Worm (Caenorhabditis elegans): ENCODE data around the gene lron-10.

Gene lron-10

ce11 chrIII:10621208-10621607, at the start of gene lron-10, which contains the start of gene hpr-9:
lron-10 (minus strand) TSS chrIII:10621369.
hpr-9 (plus strand) TSS chrIII:10621551.
- TF ChIP-seq Y53F4B.3 (GFP tag; IDR thresholded peaks at IDR 0.05), result no peak
- TF ChIP-seq rpc-1 (optimal IDR thresholded peaks at IDR 0.05), result no peak
- no peak for TF ChIP-seq rpc-1 (tag; optimal IDR thresholded peaks at IDR 0.05)
- no peak for TF ChIP-seq ceh-40 (GFP tag; IDR thresholded peaks at IDR 0.05)
- TF ChIP-seq zfh-2 (GFP tag; conservative IDR thresholded peaks at IDR 0.05), result peak; percentile 60
- no peak for TF ChIP-seq egl-44 (GFP tag; IDR thresholded peaks at IDR 0.05)
- TF ChIP-seq lag-1 (GFP tag; IDR thresholded peaks at IDR 0.05), result no peak
- peak; percentile 69 for TF ChIP-seq mel-28 (tag; optimal IDR thresholded peaks at IDR 0.05; ENCODE audit: borderline replicate concordance)
- no peak for TF ChIP-seq Y79H2A.3 (GFP tag; conservative IDR thresholded peaks at IDR 0.05)
- TF ChIP-seq C06A6.2 (GFP tag; conservative IDR thresholded peaks at IDR 0.05), result peak; percentile 46; the same call in 1 of the 2 replicates
- peak; percentile 80 for TF ChIP-seq athp-1 (tag; optimal IDR thresholded peaks at IDR 0.05)
- TF ChIP-seq xnd-1 (tag; optimal IDR thresholded peaks at IDR 0.05), result peak; percentile 25
- TF ChIP-seq rcor-1 (GFP tag; IDR thresholded peaks at IDR 0.05), result peak; percentile 76
- TF ChIP-seq Y95B8A.8 (GFP tag; IDR thresholded peaks at IDR 0.05), result peak; percentile 48; the same call in 1 of the 2 replicates
- TF ChIP-seq tlf-1 (GFP tag; optimal IDR thresholded peaks at IDR 0.05), result peak; percentile 50
- TF ChIP-seq hmg-1.2 (GFP tag; IDR thresholded peaks at IDR 0.05), result 0 out of 2 replicates have a peak, but pooled peaks have one; percentile 30
- TF ChIP-seq lin-54 (GFP tag; optimal IDR thresholded peaks at IDR 0.05), result peak; percentile 73
- TF ChIP-seq bed-2 (GFP tag; IDR thresholded peaks at IDR 0.05), result peak; percentile 82; the same call in 1 of the 2 replicates
- TF ChIP-seq let-526 (GFP tag; IDR thresholded peaks at IDR 0.05), result peak; percentile 48; the same call in 1 of the 2 replicates
- peak; percentile 39 for TF ChIP-seq madf-8 (GFP tag; conservative IDR thresholded peaks at IDR 0.05)
- TF ChIP-seq him-1 (tag; optimal IDR thresholded peaks at IDR 0.05), result peak; percentile 58
- TF ChIP-seq nfyb-1 (GFP tag; IDR thresholded peaks at IDR 0.05), result peak; percentile 58
- TF ChIP-seq ztf-3 (GFP tag; optimal IDR thresholded peaks at IDR 0.05), result no peak
- peak; percentile 17 for TF ChIP-seq dpl-1 (GFP tag; optimal IDR thresholded peaks at IDR 0.05)
- TF ChIP-seq T26A5.8 (tag; optimal IDR thresholded peaks at IDR 0.05), result no peak
- no peak for TF ChIP-seq aptf-3 (GFP tag; IDR thresholded peaks at IDR 0.05)
- TF ChIP-seq ceh-27 (GFP tag; optimal IDR thresholded peaks at IDR 0.05), result peak; percentile 77
- no peak for TF ChIP-seq Y67H2A.10 (GFP tag; conservative IDR thresholded peaks at IDR 0.05)
- peak; percentile 6 for TF ChIP-seq ccch-3 (GFP tag; optimal IDR thresholded peaks at IDR 0.05)
- no peak for TF ChIP-seq attf-6 (GFP tag; IDR thresholded peaks at IDR 0.05)
- TF ChIP-seq pha-4 (tag; optimal IDR thresholded peaks at IDR 0.05), result no peak
- peak; percentile 53 for TF ChIP-seq zim-3 (tag; optimal IDR thresholded peaks at IDR 0.05)
- no peak for TF ChIP-seq snpc-1.1 (tag; optimal IDR thresholded peaks at IDR 0.05; ENCODE audit: insufficient read depth)
- TF ChIP-seq nhr-90 (tag; optimal IDR thresholded peaks at IDR 0.05), result no peak
- peak; percentile 45 for TF ChIP-seq nhr-27 (tag; optimal IDR thresholded peaks at IDR 0.05)
- TF ChIP-seq sea-2 (GFP tag; IDR thresholded peaks at IDR 0.05), result 0 out of 2 replicates have a peak, but pooled peaks have one; percentile 31
- TF ChIP-seq hmg-20 (GFP tag; IDR thresholded peaks at IDR 0.05), result 0 out of 2 replicates have a peak, but pooled peaks have one; percentile 40
- peak; percentile 74 for TF ChIP-seq ztf-26 (tag; optimal IDR thresholded peaks at IDR 0.05)
- TF ChIP-seq ceh-79 (tag; optimal IDR thresholded peaks at IDR 0.05), result no peak
- peak; percentile 42 to 78 for TF ChIP-seq rec-8 (tag; optimal IDR thresholded peaks at IDR 0.05)
- TF ChIP-seq madf-6 (GFP tag; IDR thresholded peaks at IDR 0.05), result peak; percentile 78
- peak; percentile 82 for TF ChIP-seq mcd-1 (GFP tag; IDR thresholded peaks at IDR 0.05)
- TF ChIP-seq B0035.1 (tag; optimal IDR thresholded peaks at IDR 0.05), result no peak
- TF ChIP-seq nfya-1 (tag; optimal IDR thresholded peaks at IDR 0.05; ENCODE audit: borderline replicate concordance, insufficient read depth), result no peak
- peak; percentile 11 for TF ChIP-seq nhr-80 (tag; optimal IDR thresholded peaks at IDR 0.05)
- TF ChIP-seq bed-1 (GFP tag; IDR thresholded peaks at IDR 0.05), result peak; percentile 86; the same call in 1 of the 2 replicates
- TF ChIP-seq F55B11.4 (tag; optimal IDR thresholded peaks at IDR 0.05; ENCODE audit: borderline replicate concordance, insufficient read depth), result no peak
- TF ChIP-seq sptf-2 (GFP tag; optimal IDR thresholded peaks at IDR 0.05), result no peak
- peak; percentile 3 for TF ChIP-seq atf-7 (tag; optimal IDR thresholded peaks at IDR 0.05)

All from whole organism, young adult.